Worm (Caenorhabditis elegans) whole organism, L4 larva: ENCODE results near the gene C02G6.3.

Experiments
- D1046.2 ChIP-seq: fragments of 200-800 bp; sonication (Bioruptor generic); IDR thresholded peaks from 2 replicates; pipeline ENCODE4 v1.3.6; 2022; ENCODE audit warnings: missing genetic modification characterization, missing compliant biosample characterization
- F44E2.7 ChIP-seq: fragments of 200-800 bp; sonication (Bioruptor generic); IDR thresholded peaks from 2 replicates; pipeline ENCODE4 v2.1.2; 2022; ENCODE audit warnings: missing genetic modification characterization, missing compliant biosample characterization
- F49E8.2 ChIP-seq: sonication (generic microtip); optimal IDR thresholded peaks from 2 replicates; lab custom pipeline; 2016; ENCODE audit warnings: missing compliant biosample characterization, mild to moderate bottlenecking, missing genetic modification characterization, borderline replicate concordance
- Y48G9A.11 ChIP-seq: fragments of 200-800 bp; sonication (Bioruptor generic); IDR thresholded peaks from 2 replicates; pipeline ENCODE4 v1.3.6; 2022; ENCODE audit warnings: missing genetic modification reagents, missing genetic modification characterization, missing compliant biosample characterization
- Y75B8A.6 ChIP-seq: fragments of 200-800 bp; sonication (Bioruptor generic); IDR thresholded peaks from 2 replicates; pipeline ENCODE4 v1.3.6; 2022; ENCODE audit warnings: missing genetic modification reagents, missing genetic modification characterization, missing compliant biosample characterization
- ZK546.5 ChIP-seq, 2 experiments: sonication (generic microtip); optimal IDR thresholded peaks; 2 replicates each; lab custom pipeline; 2017; ENCODE audit warnings: missing biosample characterization in 2 of 2, missing genetic modification characterization in 2 of 2
- aha-1 ChIP-seq: fragments of 150-350 bp; peaks from one replicate; lab custom pipeline; 2014; ENCODE audit warnings: missing biosample characterization, missing genetic modification characterization
- ceh-82 ChIP-seq: sonication (generic microtip); optimal IDR thresholded peaks from 2 replicates; lab custom pipeline; 2017; ENCODE audit warnings: missing biosample characterization, missing genetic modification characterization
- ces-1 ChIP-seq: fragments of 150-350 bp; sonication (generic microtip); optimal IDR thresholded peaks from 4 replicates; lab custom pipeline; 2014; ENCODE audit warnings: missing biosample characterization, missing genetic modification reagents, missing genetic modification characterization
- cey-2 ChIP-seq: sonication (generic microtip); optimal IDR thresholded peaks from 3 replicates; lab custom pipeline; 2017; ENCODE audit warnings: missing genetic modification characterization, mild to moderate bottlenecking, missing compliant biosample characterization, antibody characterized with exemption, borderline replicate concordance; ENCODE audit not compliant: insufficient read depth
- ctbp-1 ChIP-seq: fragments of 200-800 bp; sonication (Bioruptor generic); IDR thresholded peaks from 2 replicates; pipeline ENCODE4 v1.3.6; 2022; ENCODE audit warnings: missing genetic modification reagents, missing genetic modification characterization, missing compliant biosample characterization
- daf-8 ChIP-seq: fragments of 200-800 bp; sonication (Bioruptor generic); IDR thresholded peaks from 2 replicates; pipeline ENCODE4 v1.3.6; 2022; ENCODE audit warnings: missing genetic modification characterization, missing compliant biosample characterization
- dmd-8 ChIP-seq: fragments of 200-800 bp; sonication (Bioruptor generic); IDR thresholded peaks from 2 replicates; pipeline ENCODE4 v1.3.6; 2022; ENCODE audit warnings: missing genetic modification characterization, missing compliant biosample characterization
- dmd-9 ChIP-seq: fragments of 200-800 bp; sonication (Bioruptor generic); IDR thresholded peaks from 2 replicates; pipeline ENCODE4 v1.3.6; 2022; ENCODE audit warnings: missing genetic modification reagents, missing genetic modification characterization, missing compliant biosample characterization
- dpl-1 ChIP-seq: fragments of 150-350 bp; optimal IDR thresholded peaks from 2 replicates; lab custom pipeline; 2014; ENCODE audit warnings: missing biosample characterization, missing genetic modification reagents, missing genetic modification characterization
- duxl-1 ChIP-seq: sonication (generic microtip); optimal IDR thresholded peaks from 2 replicates; lab custom pipeline; 2016; ENCODE audit warnings: mild to moderate bottlenecking, missing genetic modification characterization, moderate library complexity, missing compliant biosample characterization; ENCODE audit not compliant: poor library complexity
- dve-1 ChIP-seq: sonication (generic microtip); optimal IDR thresholded peaks from 2 replicates; lab custom pipeline; 2017; ENCODE audit warnings: antibody characterized with exemption, mild to moderate bottlenecking, missing genetic modification characterization, missing compliant biosample characterization; ENCODE audit not compliant: insufficient read depth
- egl-43 ChIP-seq: fragments of 200-800 bp; sonication (Bioruptor generic); IDR thresholded peaks from 2 replicates; pipeline ENCODE4 v1.3.6; 2022; ENCODE audit warnings: missing genetic modification reagents, missing genetic modification characterization, missing compliant biosample characterization
- fkh-10 ChIP-seq: fragments of 150-350 bp; optimal IDR thresholded peaks from 2 replicates; lab custom pipeline; 2014; ENCODE audit warnings: missing biosample characterization, missing genetic modification reagents, missing genetic modification characterization
- hif-1 ChIP-seq, 2 experiments: sonication (generic microtip); optimal IDR thresholded peaks; 2 replicates each; lab custom pipeline; 2016 to 2017; ENCODE audit warnings: missing compliant biosample characterization in 2 of 2, missing genetic modification characterization in 2 of 2, missing genetic modification reagents in 2 of 2, missing genotype in 2 of 2, mild to moderate bottlenecking in 1 of 2
- hmg-1.1 ChIP-seq: fragments of 200-800 bp; sonication (Bioruptor generic); IDR thresholded peaks from 2 replicates; pipeline ENCODE4 v1.3.6; 2022; ENCODE audit warnings: missing genetic modification reagents, missing genetic modification characterization, missing compliant biosample characterization
- lim-7 ChIP-seq: fragments of 200-800 bp; sonication (Bioruptor generic); IDR thresholded peaks from 2 replicates; pipeline ENCODE4 v1.3.6; 2022; ENCODE audit warnings: missing genetic modification characterization, missing compliant biosample characterization
- lin-1 ChIP-seq: fragments of 200-800 bp; sonication (Bioruptor generic); IDR thresholded peaks from 2 replicates; pipeline ENCODE4 v1.3.6; 2022; ENCODE audit warnings: missing genetic modification reagents, missing genetic modification characterization, missing compliant biosample characterization
- lin-38 ChIP-seq: fragments of 200-800 bp; sonication (Bioruptor generic); IDR thresholded peaks from 2 replicates; pipeline ENCODE4 v1.3.6; 2022; ENCODE audit warnings: missing genetic modification reagents, missing genetic modification characterization, missing compliant biosample characterization
- lir-3 ChIP-seq: sonication (generic microtip); optimal IDR thresholded peaks from 2 replicates; lab custom pipeline; 2016; ENCODE audit warnings: mild to moderate bottlenecking, missing genetic modification characterization, missing compliant biosample characterization
- lsy-2 ChIP-seq, 2 experiments: fragments of 150-350 bp in 1 of 2; sonication (generic microtip) in 1 of 2; optimal IDR thresholded peaks; 2 replicates each; lab custom pipeline; 2014 to 2017; ENCODE audit warnings: missing biosample characterization in 2 of 2, missing genetic modification characterization in 2 of 2
- madf-9 ChIP-seq: fragments of 200-800 bp; sonication (Bioruptor generic); conservative IDR thresholded peaks from 2 replicates; pipeline ENCODE4 v1.3.6; 2022; ENCODE audit warnings: missing genetic modification reagents, missing genetic modification characterization, missing compliant biosample characterization
- mdl-1 ChIP-seq, 2 experiments: fragments of 150-350 bp in 1 of 2; sonication (generic microtip) in 1 of 2; optimal IDR thresholded peaks; 2 replicates each; lab custom pipeline; 2014 to 2017; ENCODE audit warnings: missing biosample characterization in 2 of 2, missing genetic modification characterization in 2 of 2
- mes-2 ChIP-seq: sonication (generic microtip); optimal IDR thresholded peaks from 2 replicates; lab custom pipeline; 2016; ENCODE audit warnings: missing genotype, mild to moderate bottlenecking, missing genetic modification characterization, missing compliant biosample characterization; ENCODE audit not compliant: poor library complexity, severe bottlenecking
- mxl-2 ChIP-seq: fragments of 200-800 bp; sonication (Bioruptor generic); conservative IDR thresholded peaks from 2 replicates; pipeline ENCODE4 v1.3.6; 2022; ENCODE audit warnings: missing genetic modification reagents, missing genetic modification characterization, missing compliant biosample characterization
- mxl-3 ChIP-seq: fragments of 200-800 bp; sonication (Bioruptor generic); optimal IDR thresholded peaks from 2 replicates; lab custom pipeline; 2018; ENCODE audit warnings: mild to moderate bottlenecking, missing genetic modification characterization, missing compliant biosample characterization
- nhr-102 ChIP-seq: sonication (generic microtip); optimal IDR thresholded peaks from 2 replicates; lab custom pipeline; 2016; ENCODE audit warnings: mild to moderate bottlenecking, missing genetic modification characterization, moderate library complexity, missing compliant biosample characterization
- nhr-11 ChIP-seq: fragments of 150-350 bp; optimal IDR thresholded peaks from 2 replicates; lab custom pipeline; 2014; ENCODE audit warnings: missing biosample characterization, missing genetic modification characterization
- nhr-111 ChIP-seq: fragments of 200-800 bp; sonication (Bioruptor generic); optimal IDR thresholded peaks from 2 replicates; lab custom pipeline; 2018; ENCODE audit warnings: mild to moderate bottlenecking, missing genetic modification characterization, missing compliant biosample characterization
- nhr-28 ChIP-seq: fragments of 150-350 bp; optimal IDR thresholded peaks from 2 replicates; lab custom pipeline; 2014; ENCODE audit warnings: missing biosample characterization, missing genetic modification characterization
- nhr-48 ChIP-seq: sonication (generic microtip); optimal IDR thresholded peaks from 2 replicates; lab custom pipeline; 2016; ENCODE audit warnings: mild to moderate bottlenecking, missing genetic modification characterization, missing compliant biosample characterization
- nhr-6 ChIP-seq: fragments of 150-350 bp; optimal IDR thresholded peaks from 2 replicates; lab custom pipeline; 2014; ENCODE audit warnings: missing biosample characterization, missing genetic modification characterization
- nhr-76 ChIP-seq: fragments of 150-350 bp; optimal IDR thresholded peaks from 2 replicates; lab custom pipeline; 2014; ENCODE audit warnings: missing biosample characterization, missing genetic modification characterization
- php-3 ChIP-seq: fragments of 200-800 bp; sonication (Bioruptor generic); IDR thresholded peaks from 2 replicates; pipeline ENCODE4 v1.3.6; 2022; ENCODE audit warnings: missing genetic modification reagents, missing genetic modification characterization, missing compliant biosample characterization
- pqm-1 ChIP-seq: sonication (generic microtip); optimal IDR thresholded peaks from 2 replicates; lab custom pipeline; 2017; ENCODE audit warnings: missing biosample characterization, missing genetic modification characterization
- rbr-2 ChIP-seq: sonication (generic microtip); optimal IDR thresholded peaks from 2 replicates; lab custom pipeline; 2016; ENCODE audit warnings: missing genotype, missing genetic modification characterization, missing compliant biosample characterization
- saeg-2 ChIP-seq: fragments of 200-800 bp; sonication (Bioruptor generic); IDR thresholded peaks from 2 replicates; pipeline ENCODE4 v1.3.6; 2022; ENCODE audit warnings: missing genetic modification reagents, missing genetic modification characterization, missing compliant biosample characterization
- set-16 ChIP-seq: fragments of 200-800 bp; sonication (Bioruptor generic); IDR thresholded peaks from 2 replicates; pipeline ENCODE4 v1.3.6; 2022; ENCODE audit warnings: missing genetic modification reagents, missing genetic modification characterization, missing compliant biosample characterization
- spr-1 ChIP-seq: sonication (generic microtip); optimal IDR thresholded peaks from 2 replicates; lab custom pipeline; 2016; ENCODE audit warnings: mild to moderate bottlenecking, missing genetic modification characterization, missing compliant biosample characterization
- tra-1 ChIP-seq: fragments of 200-800 bp; sonication (Bioruptor generic); IDR thresholded peaks from 2 replicates; pipeline ENCODE4 v1.3.6; 2022; ENCODE audit warnings: missing genetic modification reagents, missing genetic modification characterization, missing compliant biosample characterization
- zip-2 ChIP-seq: fragments of 150-350 bp; optimal IDR thresholded peaks from 2 replicates; lab custom pipeline; 2014; ENCODE audit warnings: missing biosample characterization, missing genetic modification characterization
- ztf-7 ChIP-seq: fragments of 150-350 bp; optimal IDR thresholded peaks from 2 replicates; lab custom pipeline; 2014; ENCODE audit warnings: missing biosample characterization, missing genetic modification characterization

C02G6.3 gene

DNA sequence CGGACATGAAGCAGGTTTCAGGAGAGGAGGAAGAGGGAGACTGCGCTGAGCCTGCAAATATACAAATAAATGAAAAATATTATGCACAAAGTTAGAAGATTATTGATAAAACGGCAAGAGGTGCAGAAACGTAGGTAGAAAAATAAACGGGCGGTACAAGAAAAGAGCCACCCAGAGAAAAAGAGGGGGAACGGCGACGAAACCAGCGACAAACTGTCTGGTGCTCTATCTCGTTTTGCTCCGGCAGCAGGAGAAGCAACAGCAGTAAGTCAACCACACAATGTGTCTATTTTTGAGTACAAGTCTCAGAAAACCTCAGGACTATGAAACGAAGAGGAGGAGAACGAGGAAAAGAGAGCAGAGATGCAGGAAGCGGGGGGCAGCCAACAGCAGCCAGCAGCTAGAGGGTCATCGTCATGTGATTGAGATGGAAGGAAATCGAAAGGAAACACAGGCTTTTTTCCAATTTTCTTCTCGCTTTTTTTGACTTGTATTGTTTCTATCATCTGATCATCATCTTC is 34.4 kb upstream of the C02G6.3 start, which contains the start of gene F26F12.3 (continued):
- TF ChIP-seq F44E2.7 (GFP tag; lab: Robert Waterston, UW) (no peak), lim-7 (GFP tag; lab: Robert Waterston, UW) (no peak), nhr-11 (peak; percentile 84), aha-1 (tag; lab: Kevin White, UChicago) (peak; percentile 30), nhr-111 (GFP tag; lab: Kevin White, UChicago) (no peak), php-3 (GFP tag; lab: Robert Waterston, UW) (peak; percentile 34; the same call in 1 of the 2 replicates), saeg-2 (GFP tag; lab: Robert Waterston, UW) (peak; percentile 58; the same call in 1 of the 2 replicates), pqm-1 (tag; lab: Kevin White, UChicago) (peak; percentile 59), D1046.2 (no peak), nhr-28 (peak; percentile 88), set-16 (GFP tag; lab: Robert Waterston, UW) (peak; percentile 64), ctbp-1 (peak; percentile 79), egl-43 (GFP tag; lab: Robert Waterston, UW) (peak; percentile 69), daf-8 (GFP tag; lab: Robert Waterston, UW) (no peak), nhr-48 (tag; lab: Kevin White, UChicago) (peak; percentile 88), Y75B8A.6 (no peak), tra-1 (GFP tag; lab: Robert Waterston, UW) (0 out of 2 replicates have a peak, but pooled peaks have one; percentile 38), hif-1 (tag; optimal IDR thresholded peaks at IDR 0.05; lab: Kevin White, UChicago) (peak in 1 of 2 experiments; percentile 64), ztf-7 (tag; lab: Kevin White, UChicago) (peak; percentile 6), rbr-2 (tag; lab: Kevin White, UChicago) (peak; percentile 16), dmd-9 (GFP tag; lab: Robert Waterston, UW) (no peak), nhr-76 (no peak), dpl-1 (peak; percentile 12), lin-1 (GFP tag; lab: Robert Waterston, UW) (no peak), ceh-82 (tag; lab: Kevin White, UChicago) (no peak), ZK546.5 (tag; optimal IDR thresholded peaks at IDR 0.05; lab: Kevin White, UChicago) (no peak), mes-2 (tag; lab: Kevin White, UChicago) (no peak), lin-38 (GFP tag; lab: Robert Waterston, UW) (peak; percentile 45), ces-1 (GFP tag; lab: Kevin White, UChicago) (no peak), dve-1 (tag; lab: Kevin White, UChicago) (peak; percentile 67), madf-9 (GFP tag; lab: Robert Waterston, UW) (no peak; the same call in 1 of the 2 replicates), lsy-2 (tag; optimal IDR thresholded peaks at IDR 0.05; lab: Kevin White, UChicago) (peak in 1 of 2 experiments; percentile 63), cey-2 (tag; lab: Kevin White, UChicago) (no peak), dmd-8 (GFP tag; lab: Robert Waterston, UW) (no peak), Y48G9A.11 (GFP tag; lab: Robert Waterston, UW) (no peak), fkh-10 (GFP tag; lab: Kevin White, UChicago) (peak; percentile 70), lir-3 (no peak), mxl-2 (GFP tag; lab: Robert Waterston, UW) (no peak), duxl-1 (tag; lab: Kevin White, UChicago) (no peak), nhr-6 (no peak), F49E8.2 (tag; lab: Kevin White, UChicago) (no peak), mxl-3 (GFP tag; lab: Kevin White, UChicago) (peak; percentile 33), mdl-1 (tag; optimal IDR thresholded peaks at IDR 0.05; lab: Kevin White, UChicago) (peak in 1 of 2 experiments; percentile 80), hmg-1.1 (peak; percentile 65), spr-1 (peak; percentile 35), zip-2 (tag; lab: Kevin White, UChicago) (no peak), nhr-102 (tag; lab: Kevin White, UChicago) (peak; percentile 43)
